Fruit fly (Drosophila melanogaster) whole organism: Measurements from ENCODE around the gene CG32651.

Experiments used
- CG8478 ChIP-seq: fragments of >200 bp; optimal IDR thresholded peaks from 2 replicates; lab custom pipeline; 2018; ENCODE audit warnings: inconsistent platforms
- Dll ChIP-seq: fragments of >200 bp; optimal IDR thresholded peaks from 2 replicates; lab custom pipeline; 2017
- EcR ChIP-seq, 2 experiments: fragments of >200 bp; optimal IDR thresholded peaks; 2 replicates each; lab custom pipeline; 2017; ENCODE audit warnings: missing biosample characterization in 2 of 2, missing genetic modification characterization in 2 of 2, missing genetic modification reagents in 2 of 2
- pan ChIP-seq: fragments of >200 bp; optimal IDR thresholded peaks from 2 replicates; lab custom pipeline; 2017
- psq ChIP-seq: fragments of >200 bp; optimal IDR thresholded peaks from 2 replicates; lab custom pipeline; 2017
- usp ChIP-seq: fragments of >200 bp; optimal IDR thresholded peaks from 2 replicates; lab custom pipeline; 2017; ENCODE audit warnings: missing biosample characterization, missing genetic modification characterization, mixed read lengths

Gene CG32651

dm6 chrX:12389138-12389537 lies 19.1 kb downstream of the CG32651 start:
- TF ChIP-seq Dll (no peak), usp (GFP tag; lab: Kevin White, UChicago) (no peak), pan (lab: Kevin White, UChicago) (no peak), psq (no peak), CG8478 (no peak), EcR (GFP tag; optimal IDR thresholded peaks at IDR 0.05; lab: Kevin White, UChicago) (no peak)

- TF ChIP-seq psq (no peak), usp (GFP tag; lab: Kevin White, UChicago) (no peak), Dll (no peak), EcR (GFP tag; optimal IDR thresholded peaks at IDR 0.05; lab: Kevin White, UChicago) (no peak), CG8478 (no peak)
Measured at dm6 chrX:12386255-12386654, 22.0 kb downstream of the CG32651 start.

- TF ChIP-seq Dll (no peak), psq (no peak), pan (lab: Kevin White, UChicago) (no peak), CG8478 (no peak), usp (GFP tag; lab: Kevin White, UChicago) (no peak), EcR (GFP tag; optimal IDR thresholded peaks at IDR 0.05; lab: Kevin White, UChicago) (no peak)
Measured at dm6 chrX:12377655-12378054, 30.6 kb downstream of the CG32651 start, which contains the start of gene Ir11a. Gene Ir11a, minus strand, starts transcription at chrX:12377755.

dm6 chrX:12372818-12373217 lies 35.5 kb downstream of the CG32651 start, which contains the start of gene CG2577:
Gene CG2577, plus strand, starts transcription at chrX:12373118.
- TF ChIP-seq usp (GFP tag; lab: Kevin White, UChicago) (no peak), CG8478 (no peak), pan (lab: Kevin White, UChicago) (no peak), psq (no peak)

dm6 chrX:12356093-12356492 lies 52.2 kb downstream of the CG32651 start:
- no peak for TF ChIP-seq psq
- no peak for TF ChIP-seq Dll
- TF ChIP-seq EcR (GFP tag; optimal IDR thresholded peaks at IDR 0.05; lab: Kevin White, UChicago), result no peak
- no peak for TF ChIP-seq CG8478
- no peak for TF ChIP-seq usp (GFP tag; lab: Kevin White, UChicago)
- TF ChIP-seq pan (lab: Kevin White, UChicago), result no peak
